Fruit fly (Drosophila melanogaster) Kc167 (cell line): ENCODE data around the gene tal-1A.

Source experiments
- Sin3A ChIP-seq: fragments of >200 bp; optimal IDR thresholded peaks from 2 replicates; lab custom pipeline; 2018; ENCODE audit warnings: missing external identifiers
- h ChIP-seq: fragments of >200 bp; optimal IDR thresholded peaks from 3 replicates; lab custom pipeline; 2018; ENCODE audit warnings: missing external identifiers
- psq ChIP-seq: fragments of >200 bp; optimal IDR thresholded peaks from 2 replicates; lab custom pipeline; 2017; ENCODE audit warnings: missing external identifiers

DNA sequence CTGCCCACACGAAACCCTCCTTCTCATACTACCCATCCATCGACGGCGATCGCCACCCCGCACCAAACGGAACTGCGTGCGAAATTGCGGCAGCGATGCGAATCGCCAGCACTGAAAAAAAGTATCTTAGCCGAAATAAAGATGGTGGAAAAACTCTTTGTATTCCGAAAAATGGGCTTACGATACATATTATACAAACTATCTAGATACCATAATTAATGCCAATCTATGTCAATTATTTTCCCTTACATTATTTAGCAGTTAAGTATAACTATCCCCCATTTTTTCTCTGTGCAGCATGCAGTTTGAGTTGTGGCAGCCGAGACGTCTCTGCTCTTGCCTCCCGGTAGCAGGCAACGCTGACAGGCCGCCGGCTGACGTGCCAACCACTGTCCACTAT, 48.9 kb downstream of the tal-1A start:
- TF ChIP-seq h (lab: Kevin White, UChicago) (no peak), psq (lab: Kevin White, UChicago) (no peak), Sin3A (no peak)
